Worm (Caenorhabditis elegans): ENCODE measurements around the gene lgc-29.

lgc-29 gene

DNA sequence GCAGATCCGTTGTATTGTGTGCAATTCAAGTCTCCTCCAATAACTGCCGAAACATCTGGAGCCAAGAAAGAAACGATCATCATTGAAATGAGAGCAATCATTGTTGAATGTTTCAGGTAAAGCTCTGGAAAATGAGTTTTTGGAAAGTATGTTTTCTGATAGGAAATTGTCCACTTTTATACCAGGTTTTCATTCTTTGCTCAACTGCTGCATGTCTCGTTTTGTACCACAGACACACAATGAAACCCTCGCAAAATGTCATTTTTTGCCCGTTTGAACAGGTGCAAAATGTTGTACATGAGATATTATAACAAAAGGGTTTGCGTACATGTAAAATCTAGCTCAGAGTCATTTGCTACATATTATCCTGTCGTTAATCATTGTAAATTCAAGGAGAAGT, 18.2 kb upstream of the lgc-29 start, which contains the start of gene T05B4.10:
TSS of gene T05B4.10 (minus strand) at position 101 of the 400 bp plus-strand sequence.
- TF ChIP-seq blmp-1 (tag; optimal IDR thresholded peaks at IDR 0.05) (no peak), Y116A8C.19 (tag; optimal IDR thresholded peaks at IDR 0.05; ENCODE audit: borderline replicate concordance) (no peak), zag-1 (tag; optimal IDR thresholded peaks at IDR 0.05) (no peak)

DNA sequence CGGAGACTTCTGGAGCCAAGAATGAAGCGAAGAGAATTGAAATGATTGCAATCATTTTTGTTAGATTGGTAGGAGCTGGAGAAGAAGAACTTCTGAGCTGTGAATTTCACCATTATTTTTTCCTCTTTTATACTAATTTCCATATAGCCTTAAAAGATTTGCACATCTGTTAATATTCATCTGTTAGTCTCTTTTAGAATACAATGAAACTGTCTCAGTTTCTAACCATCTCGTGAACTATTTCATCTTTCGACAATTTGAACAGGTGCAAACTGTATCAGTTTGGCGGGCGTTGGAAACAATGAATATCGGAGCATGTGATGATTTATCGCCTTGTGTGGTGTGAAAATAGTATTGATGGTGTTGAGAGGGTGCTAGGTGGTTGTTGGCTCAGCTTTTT, 16.4 kb upstream of the lgc-29 start, which contains the start of gene phat-5:
TSS of gene phat-5 (minus strand) at position 101 of the 400 bp plus-strand sequence.
- TF ChIP-seq nhr-28 (tag; optimal IDR thresholded peaks at IDR 0.05) = no peak
- no peak for TF ChIP-seq isw-1 (GFP tag; IDR thresholded peaks at IDR 0.05)
- no peak for TF ChIP-seq ztf-4 (tag; optimal IDR thresholded peaks at IDR 0.05)
- no peak for TF ChIP-seq egl-13 (tag; optimal IDR thresholded peaks at IDR 0.05)
- no peak for TF ChIP-seq nhr-11 (tag; optimal IDR thresholded peaks at IDR 0.05)
- no peak for TF ChIP-seq nhr-71 (tag; optimal IDR thresholded peaks at IDR 0.05)
- no peak for TF ChIP-seq hlh-4 (tag; optimal IDR thresholded peaks at IDR 0.05)
- no peak for TF ChIP-seq hpl-2 (GFP tag; optimal IDR thresholded peaks at IDR 0.05)
- TF ChIP-seq vab-15 (tag; optimal IDR thresholded peaks at IDR 0.05) = no peak
- no peak for TF ChIP-seq lin-39 (tag; optimal IDR thresholded peaks at IDR 0.05)
- TF ChIP-seq skn-1 (tag; optimal IDR thresholded peaks at IDR 0.05) = no peak
- TF ChIP-seq unc-30 (tag; optimal IDR thresholded peaks at IDR 0.05) = no peak
- no peak for TF ChIP-seq pqm-1 (tag; optimal IDR thresholded peaks at IDR 0.05)
- TF ChIP-seq grh-1 (GFP tag; IDR thresholded peaks at IDR 0.05) = no peak
- no peak for TF ChIP-seq zip-4 (GFP tag; optimal IDR thresholded peaks at IDR 0.05)
- TF ChIP-seq snpc-4 (tag; optimal IDR thresholded peaks at IDR 0.05) = no peak
- no peak for TF ChIP-seq rnt-1 (tag; optimal IDR thresholded peaks at IDR 0.05)
- no peak for TF ChIP-seq efl-1 (optimal IDR thresholded peaks at IDR 0.05)
- no peak for TF ChIP-seq efl-1 (GFP tag; optimal IDR thresholded peaks at IDR 0.05 in 1 of 2)
- TF ChIP-seq ceh-63 (GFP tag; optimal IDR thresholded peaks at IDR 0.05) = no peak
- no peak for TF ChIP-seq C34B4.2 (tag; optimal IDR thresholded peaks at IDR 0.05)

DNA sequence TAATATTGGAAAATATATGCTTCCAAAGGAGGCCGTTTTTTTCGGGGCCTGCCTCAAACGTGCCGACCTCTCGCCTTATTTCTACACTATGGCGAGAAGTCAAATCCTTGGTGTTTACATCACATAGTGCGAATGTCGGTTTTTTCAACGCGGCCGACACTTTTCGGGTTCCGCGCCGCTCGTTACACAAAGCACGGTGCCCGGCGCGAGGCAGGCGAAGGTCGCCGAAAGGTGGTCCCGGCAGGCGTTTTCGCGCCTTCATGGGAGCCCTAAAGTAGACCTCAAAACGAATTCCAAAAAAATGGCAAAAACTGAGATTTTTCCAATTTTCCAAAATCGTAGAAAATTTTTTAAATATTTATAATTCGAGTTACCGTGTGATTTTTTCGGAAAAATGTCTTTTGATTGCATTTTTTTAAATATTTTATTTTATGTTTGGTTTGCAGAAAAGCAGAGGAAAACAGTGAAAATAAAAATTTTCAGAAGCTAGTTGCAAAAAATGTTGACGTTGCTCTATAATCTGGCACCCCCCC, 13.2 kb upstream of the lgc-29 start, which contains the start of gene T05B4.12:
TSS of gene T05B4.12 (minus strand) at position 483 of the 533 bp plus-strand sequence.
- TF ChIP-seq sox-4 (tag; optimal IDR thresholded peaks at IDR 0.05) (no peak), lin-15B (tag; optimal IDR thresholded peaks at IDR 0.05) (no peak)

DNA sequence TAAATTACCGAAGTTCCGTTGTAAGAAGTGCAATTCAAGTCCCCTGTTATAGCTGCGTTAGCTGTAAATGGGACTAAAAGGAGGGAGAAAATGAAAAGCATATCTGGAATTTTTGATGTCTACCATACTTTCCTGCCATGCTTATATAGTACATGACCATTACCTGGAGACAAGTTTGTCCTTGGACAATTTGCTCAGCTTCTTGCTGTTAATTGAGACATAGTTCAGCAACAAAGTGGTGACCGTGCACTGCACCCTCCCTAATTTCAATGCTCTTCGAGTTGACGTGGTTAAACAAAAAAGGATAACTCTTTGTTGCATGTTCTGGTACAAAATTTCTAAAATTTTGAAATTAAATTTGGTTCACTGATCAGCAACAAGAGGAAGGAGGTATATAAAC, 11.4 kb upstream of the lgc-29 start, which contains the start of gene T05B4.13:
TSS of gene T05B4.13 (minus strand) at position 101 of the 400 bp plus-strand sequence.
- no peak for TF ChIP-seq tlp-1 (tag; optimal IDR thresholded peaks at IDR 0.05)
- TF ChIP-seq pqm-1 (tag; optimal IDR thresholded peaks at IDR 0.05) = no peak
- no peak for TF ChIP-seq mep-1 (tag; optimal IDR thresholded peaks at IDR 0.05)
- TF ChIP-seq C34B4.2 (tag; optimal IDR thresholded peaks at IDR 0.05) = no peak
- no peak for TF ChIP-seq unc-86 (tag; optimal IDR thresholded peaks at IDR 0.05)
- no peak for TF ChIP-seq lin-14 (GFP tag; optimal IDR thresholded peaks at IDR 0.05)
- no peak for TF ChIP-seq fkh-10 (GFP tag; optimal IDR thresholded peaks at IDR 0.05)
- no peak for TF ChIP-seq snu-23 (GFP tag; optimal IDR thresholded peaks at IDR 0.05)
- no peak for TF ChIP-seq unc-30 (tag; optimal IDR thresholded peaks at IDR 0.05)
- TF ChIP-seq ceh-82 (tag; optimal IDR thresholded peaks at IDR 0.05) = no peak
- TF ChIP-seq efl-1 (optimal IDR thresholded peaks at IDR 0.05) = no peak
- no peak for TF ChIP-seq efl-1 (GFP tag; optimal IDR thresholded peaks at IDR 0.05 in 1 of 2)

DNA sequence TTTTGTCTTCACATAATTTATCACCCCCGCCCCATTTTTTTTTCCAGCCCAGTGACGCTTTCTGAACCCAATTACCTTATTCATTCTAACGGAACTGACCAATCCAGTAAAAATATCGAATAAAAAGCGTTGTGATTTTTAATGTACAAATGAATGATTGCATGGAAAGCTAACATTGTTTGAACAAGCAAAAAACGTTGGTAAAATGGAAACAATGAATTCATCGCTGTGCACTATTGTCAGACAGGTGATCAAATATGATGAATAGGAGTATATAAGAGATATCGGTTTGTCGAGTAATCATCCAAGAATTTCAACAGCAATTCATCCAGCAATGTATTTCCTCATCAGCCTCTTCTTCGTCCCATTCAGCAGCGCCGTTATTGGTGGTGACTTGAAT, 9.2 kb upstream of the lgc-29 start, which contains the start of gene phat-4:
TSS of gene phat-4 (plus strand) at position 301 of the 400 bp plus-strand sequence.
- TF ChIP-seq unc-62 (GFP tag; optimal IDR thresholded peaks at IDR 0.05) (no peak), unc-98 (GFP tag; IDR thresholded peaks at IDR 0.05) (no peak), lin-15B (tag; optimal IDR thresholded peaks at IDR 0.05) (no peak), lir-3 (tag; optimal IDR thresholded peaks at IDR 0.05; ENCODE audit: poor library complexity) (no peak), rnt-1 (tag; optimal IDR thresholded peaks at IDR 0.05) (no peak), nhr-47 (tag; optimal IDR thresholded peaks at IDR 0.05) (no peak), zag-1 (tag; optimal IDR thresholded peaks at IDR 0.05) (no peak), swsn-7 (tag; optimal IDR thresholded peaks at IDR 0.05) (no peak), skn-1 (tag; optimal IDR thresholded peaks at IDR 0.05) (no peak), sup-37 (GFP tag; optimal IDR thresholded peaks at IDR 0.05) (no peak), grh-1 (GFP tag; IDR thresholded peaks at IDR 0.05) (no peak), C16A3.4 (tag; optimal IDR thresholded peaks at IDR 0.05) (no peak), hlh-4 (tag; optimal IDR thresholded peaks at IDR 0.05) (no peak), ztf-11 (tag; optimal IDR thresholded peaks at IDR 0.05) (no peak), nhr-20 (tag; optimal IDR thresholded peaks at IDR 0.05) (no peak), nhr-71 (tag; optimal IDR thresholded peaks at IDR 0.05) (no peak)

Measured in whole organism, L1 larva.